Fruit fly (Drosophila melanogaster) whole organism, larva: ENCODE data around the gene Fdx2.
A peak's percentile ranks its signal among the peaks of the same experiment; 100 is the strongest.

Source experiments
- noc ChIP-seq: fragments of 200-800 bp; sonication (Bioruptor generic); optimal IDR thresholded peaks from 3 replicates; lab custom pipeline; 2019; ENCODE audit warnings: missing biosample characterization, mild to moderate bottlenecking, missing genetic modification characterization, moderate library complexity

Fdx2 gene

DNA sequence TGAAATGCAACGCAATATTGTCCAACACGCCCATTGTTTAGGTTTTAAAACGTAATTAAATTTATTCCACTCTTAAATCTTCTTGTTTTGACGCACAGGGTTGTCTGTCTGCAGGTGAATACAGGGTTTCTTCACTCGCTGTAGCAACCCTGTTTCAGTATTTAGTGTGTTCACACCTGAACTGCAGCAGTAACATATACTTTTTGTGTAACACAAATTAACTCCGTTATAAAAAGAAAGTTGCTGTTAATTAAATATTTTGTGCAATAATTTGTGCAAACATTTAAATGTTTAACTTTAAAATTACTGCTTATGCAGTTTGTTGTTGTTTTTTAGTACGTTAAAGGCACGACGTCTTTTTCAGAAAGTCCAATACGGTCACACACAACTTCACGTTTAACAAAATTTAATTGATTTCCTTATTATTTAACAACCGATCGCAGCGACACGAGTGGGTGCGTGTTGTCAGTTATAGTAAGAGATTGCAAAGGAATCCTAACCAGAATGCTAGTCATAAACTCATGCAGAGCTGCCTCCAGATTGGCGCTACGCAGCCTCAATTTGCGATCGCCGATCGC lies at the start of gene Fdx2, which contains the start of gene CG15012:
Gene Fdx2 (plus strand): TSS at position 363 of the 578 bp plus-strand sequence.
Gene CG15012 (minus strand): TSS at position 127 of the 578 bp plus-strand sequence.
- peak; percentile 26 for TF ChIP-seq noc

DNA sequence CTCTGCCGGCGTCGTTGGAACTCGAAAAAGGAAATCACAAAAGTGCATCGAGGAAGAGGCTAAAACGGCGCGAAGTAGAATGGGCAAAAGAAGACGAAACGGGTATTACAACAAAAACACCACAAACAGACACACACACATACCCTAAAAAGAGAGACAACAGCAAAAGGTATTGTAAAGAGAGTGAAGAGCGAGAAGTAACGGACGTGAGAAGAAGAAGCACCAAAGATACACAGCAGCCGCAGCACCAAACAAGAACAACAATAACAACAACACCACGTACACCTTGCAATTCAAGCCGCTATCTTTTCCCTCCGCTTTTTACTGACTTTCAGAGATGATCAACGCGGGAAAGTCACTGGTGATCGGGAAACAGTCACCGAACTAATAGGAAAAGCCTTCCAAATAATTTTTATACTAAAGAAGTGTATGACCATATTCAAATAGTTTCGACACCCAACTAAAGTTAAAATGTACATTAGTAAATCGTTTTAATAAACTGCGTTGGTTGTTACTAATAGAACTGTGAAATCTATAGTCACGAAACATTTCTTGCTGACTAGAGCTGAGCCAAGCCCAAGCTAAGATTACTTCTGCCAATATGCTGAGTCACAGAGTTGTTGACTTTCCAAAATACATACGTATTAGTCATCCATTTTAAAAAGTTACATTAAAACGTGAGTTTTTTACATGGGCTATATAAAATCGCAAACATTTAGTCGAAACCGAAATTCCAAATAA lies 40.0 kb upstream of the Fdx2 start:
- no peak for TF ChIP-seq noc

- TF ChIP-seq noc: no peak
Observed at dm6 chr3L:4252862-4253610, 39.2 kb upstream of the Fdx2 start.

dm6 chr3L:4253611-4254300 lies 38.5 kb upstream of the Fdx2 start:
- no peak for TF ChIP-seq noc

dm6 chr3L:4254301-4254834 lies 37.9 kb upstream of the Fdx2 start, which contains the start of the genes ago and CG1265:
Gene ago (minus strand): TSS chr3L:4254306.
Gene CG1265 (plus strand): TSS chr3L:4254776.
- no peak for TF ChIP-seq noc

DNA sequence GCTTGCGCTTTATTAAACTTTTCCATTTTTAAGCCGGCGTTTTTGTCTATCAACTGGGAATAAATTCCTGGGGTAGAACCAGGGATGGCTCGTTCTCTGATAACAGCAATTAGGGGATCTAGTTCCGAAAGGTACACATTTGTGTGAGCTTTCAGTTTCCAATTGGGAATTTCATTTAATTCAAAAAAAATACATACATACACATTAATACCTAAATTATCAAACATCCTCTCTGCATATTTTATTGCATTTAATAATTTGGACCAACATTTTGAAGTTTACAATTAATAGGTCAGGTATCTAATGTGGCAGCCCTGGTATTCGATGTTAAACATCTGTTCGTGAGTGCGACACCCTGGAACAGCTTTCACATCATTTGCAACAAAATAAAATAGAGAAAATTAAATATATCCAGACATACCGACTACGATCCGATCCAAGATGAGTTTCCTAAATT lies 33.2 kb upstream of the Fdx2 start, which contains the start of the genes CG15011 and CG1309:
Gene CG15011 (minus strand): TSS at position 51 of the 457 bp plus-strand sequence.
Gene CG1309 (plus strand): TSS at position 329 of the 457 bp plus-strand sequence.
- peak; percentile 87 for TF ChIP-seq noc

dm6 chr3L:4261177-4261576 lies 31.1 kb upstream of the Fdx2 start:
- TF ChIP-seq noc: no peak

DNA sequence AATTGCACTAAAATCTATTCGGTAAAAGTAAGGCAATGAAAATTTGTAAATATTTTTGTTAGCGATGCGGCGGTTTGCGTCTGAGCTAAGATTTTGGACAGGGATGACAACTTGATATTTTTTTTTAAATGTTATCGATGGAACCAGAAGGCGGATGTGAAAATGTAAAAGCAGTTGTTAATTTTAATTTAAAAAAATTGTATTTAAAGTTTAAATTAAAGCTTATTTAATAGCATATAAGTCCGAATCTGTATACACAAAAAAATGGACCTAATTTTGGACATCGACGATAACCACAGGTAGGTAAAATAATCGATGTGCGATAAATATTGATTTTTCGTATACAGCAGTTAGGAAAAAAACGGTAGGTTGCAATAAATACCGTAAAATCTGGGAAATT lies 29.9 kb upstream of the Fdx2 start, which contains the start of the genes CG11586 and VhaM9.7-a:
Gene CG11586 (minus strand): TSS at position 87 of the 400 bp plus-strand sequence.
Gene VhaM9.7-a (plus strand): TSS at position 322 of the 400 bp plus-strand sequence.
- TF ChIP-seq noc: no peak

DNA sequence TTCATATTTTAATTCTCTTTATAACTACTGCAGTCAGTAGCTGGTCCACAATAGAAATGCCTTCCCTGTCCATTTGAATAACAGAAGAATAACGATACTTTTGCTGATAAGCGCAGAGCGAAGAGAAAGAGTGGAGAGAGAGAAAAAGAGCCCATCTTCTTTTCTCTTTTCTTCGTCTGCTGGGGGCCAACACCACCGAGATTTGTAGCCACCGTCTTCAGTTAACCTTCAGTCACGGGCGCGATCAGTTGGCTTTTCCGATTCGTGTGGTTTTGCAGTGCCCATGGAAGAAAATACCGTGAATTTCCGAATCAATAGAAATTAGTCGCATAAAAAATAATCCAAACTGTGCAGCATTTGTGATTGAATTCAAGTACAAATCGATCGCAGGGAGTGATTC lies 28.8 kb upstream of the Fdx2 start, which contains the start of gene CG1273:
Gene CG1273 (plus strand): TSS at position 218 of the 400 bp plus-strand sequence.
- TF ChIP-seq noc: no peak

DNA sequence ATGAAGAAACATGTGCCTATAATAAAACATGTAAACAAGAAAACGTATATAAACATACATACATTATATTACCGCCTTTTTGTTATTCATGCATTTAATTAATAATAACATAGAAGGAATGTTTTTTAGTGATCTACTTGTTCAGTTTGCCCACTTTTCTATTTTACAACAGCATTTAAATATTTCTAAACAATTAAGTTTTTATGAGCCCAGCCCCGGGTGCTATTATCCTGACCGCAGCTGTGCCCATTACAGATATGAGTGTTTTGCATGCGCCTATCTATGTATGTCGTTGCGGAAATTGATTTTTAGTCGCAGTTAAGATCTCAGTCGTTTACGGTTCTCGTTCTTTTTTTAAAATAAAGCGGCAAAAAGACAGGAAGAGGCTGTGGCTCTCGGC lies 27.3 kb upstream of the Fdx2 start:
- TF ChIP-seq noc: no peak

- no peak for TF ChIP-seq noc
Observed at dm6 chr3L:4265836-4266235, 26.4 kb upstream of the Fdx2 start.

DNA sequence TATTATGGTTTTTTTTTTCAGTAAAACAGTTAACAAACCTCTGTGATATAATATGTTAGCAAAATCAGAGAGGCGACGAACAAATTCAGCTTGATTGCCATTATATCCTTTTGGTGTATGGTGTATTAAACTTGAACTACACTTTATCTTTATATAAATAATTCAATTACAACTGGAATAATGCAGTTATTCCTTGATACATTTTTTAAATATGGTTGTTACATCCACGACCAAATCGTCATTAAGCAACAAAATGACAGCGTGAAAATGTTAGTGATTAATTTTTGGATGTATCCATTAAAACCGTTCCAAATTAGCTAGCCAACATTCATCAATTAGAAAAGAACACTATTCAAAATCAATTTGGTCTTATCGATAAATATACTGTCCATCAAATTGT lies 24.9 kb upstream of the Fdx2 start, which contains the start of gene CG33764:
Gene CG33764 (minus strand): TSS at position 101 of the 400 bp plus-strand sequence.
- TF ChIP-seq noc: no peak

DNA sequence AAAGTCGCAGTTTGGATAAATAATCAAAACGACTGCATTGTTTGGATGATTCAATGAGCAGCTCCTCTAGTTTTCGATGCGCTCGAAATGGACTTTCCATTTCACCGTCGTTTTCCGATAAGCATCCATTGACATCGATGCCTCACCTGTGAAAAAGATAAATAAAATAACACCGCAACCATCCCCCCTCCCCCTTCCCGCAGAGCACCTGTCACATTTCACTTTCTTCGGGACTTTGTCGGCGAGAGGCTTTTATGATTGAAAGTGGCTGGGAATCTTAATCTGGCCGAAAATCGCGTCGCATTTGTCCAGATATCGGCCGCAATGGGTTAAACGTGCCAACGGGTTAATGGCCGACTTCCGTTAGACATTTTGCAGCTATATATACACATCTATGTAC lies 23.1 kb upstream of the Fdx2 start:
- TF ChIP-seq noc: no peak

- peak; percentile 90 for TF ChIP-seq noc
Observed at dm6 chr3L:4269920-4270319, 22.4 kb upstream of the Fdx2 start.

dm6 chr3L:4270949-4271827 lies 21.1 kb upstream of the Fdx2 start:
- no peak for TF ChIP-seq noc
